Worm (Caenorhabditis elegans) whole organism, L3 larva: ENCODE measurements around the gene M03F4.6.

ENCODE experiments used
- ama-1 ChIP-seq: fragments of 150-350 bp; optimal IDR thresholded peaks from 2 replicates; lab custom pipeline; 2018
- elt-2 ChIP-seq: sonication (generic microtip); optimal IDR thresholded peaks from 2 replicates; lab custom pipeline; 2016; ENCODE audit warnings: missing genetic modification reagents, mild to moderate bottlenecking, missing genetic modification characterization, missing compliant biosample characterization
- eor-1 ChIP-seq, 2 experiments: fragments of 150-350 bp; optimal IDR thresholded peaks; 2 replicates each; lab custom pipeline; 2014 to 2018; ENCODE audit warnings: missing biosample characterization in 2 of 2, missing genetic modification characterization in 2 of 2
- sea-2 ChIP-seq: fragments of 150-350 bp; sonication (generic microtip); optimal IDR thresholded peaks from 4 replicates; lab custom pipeline; 2014; ENCODE audit warnings: missing biosample characterization, missing genetic modification reagents, missing genetic modification characterization
- snpc-4 ChIP-seq: fragments of 150-350 bp; optimal IDR thresholded peaks from 2 replicates; lab custom pipeline; 2014; ENCODE audit warnings: missing biosample characterization, missing genetic modification characterization
- ztf-4 ChIP-seq: fragments of 150-350 bp; optimal IDR thresholded peaks from 2 replicates; lab custom pipeline; 2014; ENCODE audit warnings: missing biosample characterization, missing genetic modification characterization

ce11 chrX:4928118-4928517 is 41.0 kb downstream of the M03F4.6 start:
- no peak for TF ChIP-seq ama-1 (lab: Kevin White, UChicago)
- no peak for TF ChIP-seq eor-1 (tag; optimal IDR thresholded peaks at IDR 0.05; lab: Kevin White, UChicago)
- TF ChIP-seq ztf-4: no peak
- TF ChIP-seq snpc-4: no peak
- no peak for TF ChIP-seq sea-2 (GFP tag; lab: Kevin White, UChicago)
- TF ChIP-seq elt-2 (tag; lab: Kevin White, UChicago): peak; percentile 73
